Worm (Caenorhabditis elegans): ENCODE measurements around the gene col-147.

DNA sequence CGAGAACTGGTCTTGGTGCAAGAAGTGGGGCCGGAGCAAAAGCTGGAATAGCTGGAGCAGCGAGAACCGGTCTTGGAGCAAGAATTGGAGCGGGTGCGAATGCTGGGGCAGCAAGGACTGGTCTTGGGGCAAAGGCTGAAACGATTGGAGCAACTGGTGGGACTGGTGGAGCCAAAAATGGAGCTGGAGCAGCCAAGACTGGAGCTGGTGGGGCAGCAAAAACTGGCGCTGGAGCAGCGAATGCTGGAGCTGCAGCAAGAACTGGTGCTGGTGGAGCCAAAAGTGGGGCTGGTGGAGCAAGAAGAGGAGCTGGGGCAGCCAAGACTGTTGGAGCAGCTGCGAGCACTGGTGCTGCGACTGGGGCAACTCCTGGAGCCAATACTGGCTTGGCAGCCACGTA, 4.5 kb downstream of the col-147 start:
- TF ChIP-seq fkh-6 (tag; optimal IDR thresholded peaks at IDR 0.05) (no peak), pag-3 (tag; optimal IDR thresholded peaks at IDR 0.05; ENCODE audit: borderline replicate concordance) (no peak), elt-2 (tag; optimal IDR thresholded peaks at IDR 0.05) (no peak)

Data from whole organism, late embryonic.